Worm (Caenorhabditis elegans): ENCODE measurements around the gene hyl-1.

- no peak for TF ChIP-seq nhr-237 (tag; optimal IDR thresholded peaks at IDR 0.05)
- no peak; the same call in 1 of the 2 replicates for TF ChIP-seq ceh-88 (GFP tag; IDR thresholded peaks at IDR 0.05)
- no peak for TF ChIP-seq ces-1 (GFP tag; optimal IDR thresholded peaks at IDR 0.05)
- no peak for TF ChIP-seq alr-1 (tag; optimal IDR thresholded peaks at IDR 0.05; ENCODE audit: borderline replicate concordance)
- no peak for TF ChIP-seq unc-86 (tag; optimal IDR thresholded peaks at IDR 0.05)
- TF ChIP-seq fkh-10 (GFP tag; optimal IDR thresholded peaks at IDR 0.05): no peak
These were observed 12.9 kb upstream of the hyl-1 start for ce11 chrIV:8526050-8526449.
